Fruit fly (Drosophila melanogaster) whole organism, embryonic: Measurements from ENCODE around the gene mon2.

Experiments used
- Ada2b ChIP-seq: fragments of 200-800 bp; sonication (Bioruptor generic); IDR thresholded peaks from 2 replicates; pipeline ENCODE4 v1.3.6; 2022; ENCODE audit warnings: missing biosample characterization, missing genetic modification characterization
- Aef1 ChIP-seq: fragments of 200-800 bp; sonication (Bioruptor generic); IDR thresholded peaks from 3 replicates; pipeline ENCODE4 v1.3.6; 2022; ENCODE audit warnings: missing biosample characterization, missing genetic modification characterization
- B-H1 ChIP-seq: fragments of 200-800 bp; sonication (Bioruptor generic); IDR thresholded peaks from 3 replicates; pipeline ENCODE4 v1.3.6; 2022; ENCODE audit warnings: missing biosample characterization, missing genetic modification characterization
- B-H2 ChIP-seq: fragments of 200-800 bp; sonication (Bioruptor generic); optimal IDR thresholded peaks from 2 replicates; lab custom pipeline; 2018; ENCODE audit warnings: missing biosample characterization, mild to moderate bottlenecking, missing genetic modification characterization
- CG12659 ChIP-seq: fragments of 200-800 bp; sonication (Bioruptor generic); optimal IDR thresholded peaks from 3 replicates; lab custom pipeline; 2017; ENCODE audit warnings: mild to moderate bottlenecking, missing biosample characterization, missing genetic modification reagents, missing genetic modification characterization
- CG13894 ChIP-seq: fragments of 200-800 bp; sonication (Bioruptor generic); optimal IDR thresholded peaks from 3 replicates; lab custom pipeline; 2018; ENCODE audit warnings: missing biosample characterization, mild to moderate bottlenecking, missing genetic modification characterization, moderate library complexity
- CG14441 ChIP-seq: fragments of 200-800 bp; sonication (Bioruptor generic); IDR thresholded peaks from 2 replicates; pipeline ENCODE4 v1.3.6; 2022; ENCODE audit warnings: missing biosample characterization, missing genetic modification characterization
- CG15269 ChIP-seq: fragments of 200-800 bp; sonication (Bioruptor generic); optimal IDR thresholded peaks from 2 replicates; lab custom pipeline; 2018; ENCODE audit warnings: missing biosample characterization, mild to moderate bottlenecking, missing genetic modification characterization, moderate library complexity
- CG16863 ChIP-seq: fragments of 200-800 bp; sonication (Bioruptor generic); optimal IDR thresholded peaks from 3 replicates; lab custom pipeline; 2016; ENCODE audit warnings: missing biosample characterization, missing genetic modification characterization
- CG3163 ChIP-seq: fragments of 200-800 bp; sonication (Bioruptor generic); optimal IDR thresholded peaks from 3 replicates; lab custom pipeline; 2016; ENCODE audit warnings: missing biosample characterization, missing genetic modification characterization
- CG32767 ChIP-seq: fragments of 200-800 bp; sonication (Bioruptor generic); IDR thresholded peaks from 2 replicates; pipeline ENCODE4 v1.3.6; 2022; ENCODE audit warnings: missing biosample characterization, missing genetic modification characterization
- CG32772 ChIP-seq: fragments of 200-800 bp; sonication (Bioruptor generic); IDR thresholded peaks from 2 replicates; pipeline ENCODE4 v1.3.6; 2022; ENCODE audit warnings: missing biosample characterization, missing genetic modification characterization
- CG34376 ChIP-seq: fragments of 200-800 bp; sonication (Bioruptor generic); optimal IDR thresholded peaks from 2 replicates; lab custom pipeline; 2018; ENCODE audit warnings: missing biosample characterization, mild to moderate bottlenecking, missing genetic modification characterization
- CG3726 ChIP-seq: fragments of 200-800 bp; sonication (Bioruptor generic); IDR thresholded peaks from 3 replicates; pipeline ENCODE4, ENCODE4 v1.3.6; 2022; ENCODE audit warnings: missing biosample characterization, missing genetic modification characterization
- CG3838 ChIP-seq: fragments of 200-800 bp; sonication (Bioruptor generic); optimal IDR thresholded peaks from 3 replicates; lab custom pipeline; 2016; ENCODE audit warnings: missing biosample characterization, missing genetic modification characterization
- CG4360 ChIP-seq: fragments of 200-800 bp; sonication (Bioruptor generic); IDR thresholded peaks from 2 replicates; pipeline ENCODE4 v1.3.6; 2022; ENCODE audit warnings: missing biosample characterization, missing genetic modification characterization
- CG4404 ChIP-seq: fragments of 200-800 bp; sonication (Bioruptor generic); IDR thresholded peaks from 2 replicates; pipeline ENCODE4 v1.3.6; 2022; ENCODE audit warnings: missing biosample characterization, missing genetic modification characterization
- CG4820 ChIP-seq: fragments of 200-800 bp; sonication (Bioruptor generic); optimal IDR thresholded peaks from 3 replicates; lab custom pipeline; 2016; ENCODE audit warnings: missing biosample characterization, missing genetic modification characterization
- CG8478 ChIP-seq: fragments of >200 bp; optimal IDR thresholded peaks from 2 replicates; lab custom pipeline; 2018
- CG9609 ChIP-seq: fragments of 200-800 bp; sonication (Bioruptor generic); optimal IDR thresholded peaks from 3 replicates; lab custom pipeline; 2016; ENCODE audit warnings: missing biosample characterization, missing genetic modification characterization
- E2f1 ChIP-seq: fragments of 200-800 bp; sonication (Bioruptor generic); IDR thresholded peaks from 2 replicates; pipeline ENCODE4 v1.3.6; 2022; ENCODE audit warnings: missing biosample characterization, missing genetic modification characterization
- GATAe ChIP-seq: fragments of 200-800 bp; sonication (Bioruptor generic); conservative IDR thresholded peaks from 2 replicates; pipeline ENCODE4 v1.3.6; 2022; ENCODE audit warnings: missing biosample characterization, missing genetic modification characterization
- Hr39 ChIP-seq: fragments of >200 bp; optimal IDR thresholded peaks from 2 replicates; lab custom pipeline; 2017
- Kr ChIP-seq: fragments of 200-800 bp; sonication (Bioruptor generic); optimal IDR thresholded peaks from 2 replicates; lab custom pipeline; 2017; ENCODE audit warnings: missing biosample characterization, mild to moderate bottlenecking, missing genetic modification characterization
- Mad ChIP-seq: fragments of 200-800 bp; sonication (Bioruptor generic); optimal IDR thresholded peaks from 2 replicates; lab custom pipeline; 2016; ENCODE audit warnings: missing biosample characterization, missing genetic modification characterization
- YL-1 ChIP-seq: fragments of 200-800 bp; sonication (Bioruptor generic); optimal IDR thresholded peaks from 3 replicates; lab custom pipeline; 2017; ENCODE audit warnings: missing biosample characterization, mild to moderate bottlenecking, missing genetic modification characterization
- ac ChIP-seq: fragments of 200-800 bp; sonication (Bioruptor generic); optimal IDR thresholded peaks from 3 replicates; lab custom pipeline; 2017; ENCODE audit warnings: missing biosample characterization, mild to moderate bottlenecking, missing genetic modification characterization
- ap ChIP-seq: fragments of 200-800 bp; sonication (Bioruptor generic); IDR thresholded peaks from 2 replicates; pipeline ENCODE4 v1.3.6; 2022; ENCODE audit warnings: missing biosample characterization, missing genetic modification characterization
- ase ChIP-seq: fragments of 200-800 bp; sonication (Bioruptor generic); IDR thresholded peaks from 3 replicates; pipeline ENCODE4 v1.3.6; 2022; ENCODE audit warnings: missing biosample characterization, missing genetic modification characterization
- bcd ChIP-seq: fragments of 200-800 bp; sonication (Bioruptor generic); optimal IDR thresholded peaks from 2 replicates; lab custom pipeline; 2017; ENCODE audit warnings: missing biosample characterization, mild to moderate bottlenecking, missing genetic modification characterization
- btn ChIP-seq: fragments of 200-800 bp; sonication (Bioruptor generic); optimal IDR thresholded peaks from 2 replicates; lab custom pipeline; 2016; ENCODE audit warnings: missing biosample characterization, missing genetic modification characterization
- cad ChIP-seq: fragments of >200 bp; optimal IDR thresholded peaks from 2 replicates; lab custom pipeline; 2017; ENCODE audit warnings: missing biosample characterization, missing genetic modification characterization
- chif ChIP-seq, 2 experiments: fragments of 200-800 bp; sonication (Bioruptor generic); optimal IDR thresholded peaks; 3 replicates each; lab custom pipeline; 2016; ENCODE audit warnings: missing biosample characterization in 2 of 2, missing genetic modification characterization in 2 of 2
- croc ChIP-seq: fragments of 200-800 bp; sonication (Bioruptor generic); conservative IDR thresholded peaks from 3 replicates; pipeline ENCODE4 v1.3.6; 2022; ENCODE audit warnings: missing biosample characterization, missing genetic modification characterization
- dan ChIP-seq: fragments of 200-800 bp; sonication (Bioruptor generic); IDR thresholded peaks from 2 replicates; pipeline ENCODE4 v1.3.6; 2022; ENCODE audit warnings: missing biosample characterization, missing genetic modification characterization
- danr ChIP-seq: fragments of 200-800 bp; sonication (Bioruptor generic); IDR thresholded peaks from 2 replicates; pipeline ENCODE4 v1.3.6; 2022; ENCODE audit warnings: missing biosample characterization, missing genetic modification characterization
- dimm ChIP-seq: fragments of 200-800 bp; sonication (Bioruptor generic); IDR thresholded peaks from 2 replicates; pipeline ENCODE4 v1.3.6; 2022; ENCODE audit warnings: missing biosample characterization, missing genetic modification characterization
- disco-r ChIP-seq: fragments of 200-800 bp; sonication (Bioruptor generic); optimal IDR thresholded peaks from 2 replicates; lab custom pipeline; 2016; ENCODE audit warnings: missing biosample characterization, missing genetic modification characterization
- exex ChIP-seq: fragments of 200-800 bp; sonication (Bioruptor generic); optimal IDR thresholded peaks from 4 replicates; lab custom pipeline; 2018; ENCODE audit warnings: missing biosample characterization, mild to moderate bottlenecking, missing genetic modification characterization, moderate library complexity
- eyg ChIP-seq: fragments of 200-800 bp; sonication (Bioruptor generic); optimal IDR thresholded peaks from 3 replicates; lab custom pipeline; 2016; ENCODE audit warnings: missing biosample characterization, missing genetic modification characterization
- fd102C ChIP-seq: fragments of 200-800 bp; sonication (Bioruptor generic); optimal IDR thresholded peaks from 2 replicates; lab custom pipeline; 2018; ENCODE audit warnings: missing biosample characterization, mild to moderate bottlenecking, missing genetic modification characterization, moderate library complexity
- gt ChIP-seq: fragments of 200-800 bp; sonication (Bioruptor generic); IDR thresholded peaks from 2 replicates; pipeline ENCODE4 v1.3.6; 2022; ENCODE audit warnings: missing biosample characterization, missing genetic modification characterization
- ind ChIP-seq: fragments of 200-800 bp; sonication (Bioruptor generic); optimal IDR thresholded peaks from 3 replicates; lab custom pipeline; 2016; ENCODE audit warnings: missing biosample characterization, missing genetic modification characterization
- kay ChIP-seq: fragments of 200-800 bp; sonication (Bioruptor generic); optimal IDR thresholded peaks from 2 replicates; lab custom pipeline; 2016; ENCODE audit warnings: missing biosample characterization, missing genetic modification characterization
- kni ChIP-seq: fragments of 200-800 bp; sonication (Bioruptor generic); optimal IDR thresholded peaks from 3 replicates; lab custom pipeline; 2017; ENCODE audit warnings: mild to moderate bottlenecking, missing biosample characterization, missing genetic modification reagents, missing genetic modification characterization
- knrl ChIP-seq: fragments of 200-800 bp; sonication (Bioruptor generic); IDR thresholded peaks from 3 replicates; pipeline ENCODE4 v1.3.6; 2022; ENCODE audit warnings: missing biosample characterization, missing genetic modification characterization; ENCODE audit not compliant: partially characterized antibody
- lab ChIP-seq: fragments of 200-800 bp; sonication (Bioruptor generic); optimal IDR thresholded peaks from 3 replicates; lab custom pipeline; 2017; ENCODE audit warnings: missing biosample characterization, missing genetic modification characterization, mild to moderate bottlenecking, moderate library complexity, missing genetic modification reagents
- peb ChIP-seq: fragments of 200-800 bp; sonication (Bioruptor generic); IDR thresholded peaks from 2 replicates; pipeline ENCODE4 v1.3.6; 2022; ENCODE audit warnings: missing biosample characterization, missing genetic modification characterization
- salm ChIP-seq: fragments of 200-800 bp; sonication (Bioruptor generic); optimal IDR thresholded peaks from 2 replicates; lab custom pipeline; 2018; ENCODE audit warnings: missing biosample characterization, mild to moderate bottlenecking, missing genetic modification characterization
- sd ChIP-seq: fragments of 200-800 bp; sonication (Bioruptor generic); optimal IDR thresholded peaks from 3 replicates; lab custom pipeline; 2018; ENCODE audit warnings: missing biosample characterization, mild to moderate bottlenecking, missing genetic modification characterization, moderate library complexity
- seq ChIP-seq: fragments of 200-800 bp; sonication (Bioruptor generic); IDR thresholded peaks from 2 replicates; pipeline ENCODE4 v1.3.6; 2022; ENCODE audit warnings: missing biosample characterization, missing genetic modification characterization
- trem ChIP-seq: fragments of 200-800 bp; optimal IDR thresholded peaks from 3 replicates; lab custom pipeline; 2019; ENCODE audit warnings: missing biosample characterization, mild to moderate bottlenecking, missing genetic modification characterization, moderate library complexity

Gene mon2

DNA sequence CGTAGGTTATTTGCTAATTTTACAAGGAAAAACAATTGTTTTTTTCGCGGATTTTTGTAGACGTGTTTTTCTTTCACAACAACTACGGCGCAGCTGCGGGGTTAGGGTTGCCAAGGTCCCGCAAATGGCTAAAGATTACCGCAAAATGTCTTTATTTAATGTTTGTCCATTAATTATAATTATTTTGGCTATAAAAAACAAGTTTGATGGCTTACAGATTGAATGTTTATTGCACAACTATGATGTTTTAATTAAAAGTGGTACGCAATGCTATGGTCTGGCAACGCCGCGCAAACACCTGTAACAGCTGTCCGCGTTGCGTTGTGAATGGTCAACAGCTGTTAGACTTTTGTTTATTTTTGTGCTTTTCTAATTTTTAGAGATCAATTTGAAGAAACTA is 32.9 kb upstream of the mon2 start (continued):
- TF ChIP-seq CG3838 (GFP tag; lab: Kevin White, UChicago): no peak
- peak; percentile 10 for TF ChIP-seq kni (GFP tag; lab: Kevin White, UChicago)
- peak; percentile 38 to 72 for TF ChIP-seq chif (GFP tag; optimal IDR thresholded peaks at IDR 0.05; lab: Kevin White, UChicago)
- no peak for TF ChIP-seq cad (GFP tag; lab: Kevin White, UChicago)
- TF ChIP-seq CG32767 (GFP tag; lab: Robert Waterston, UW): peak; percentile 44; the same call in 1 of the 2 replicates
- TF ChIP-seq lab (GFP tag; lab: Kevin White, UChicago): peak; percentile 81
- no peak for TF ChIP-seq CG3726
- TF ChIP-seq CG4360 (GFP tag; lab: Robert Waterston, UW): peak; percentile 30; the same call in 1 of the 2 replicates
- peak; percentile 52 for TF ChIP-seq CG4404 (GFP tag; lab: Robert Waterston, UW)
- TF ChIP-seq GATAe: no peak
- peak; percentile 41; the same call in 2 of the 3 replicates for TF ChIP-seq croc (GFP tag; lab: Robert Waterston, UW)
- TF ChIP-seq CG4820 (GFP tag; lab: Kevin White, UChicago): peak; percentile 64
- TF ChIP-seq salm (tag; lab: Kevin White, UChicago): peak; percentile 25
- TF ChIP-seq Hr39 (lab: Kevin White, UChicago): no peak
- TF ChIP-seq ap (GFP tag; lab: Robert Waterston, UW): no peak
- 0 out of 3 replicates have a peak, but pooled peaks have one; percentile 47 for TF ChIP-seq ase (GFP tag; lab: Robert Waterston, UW)
- TF ChIP-seq knrl (GFP tag; lab: Robert Waterston, UW): no peak
- TF ChIP-seq YL-1: peak; percentile 81
- peak; percentile 41 for TF ChIP-seq CG9609 (GFP tag; lab: Kevin White, UChicago)
- TF ChIP-seq Mad (GFP tag; lab: Kevin White, UChicago): peak; percentile 71
- peak; percentile 35 for TF ChIP-seq exex (tag; lab: Kevin White, UChicago)
- peak; percentile 21 for TF ChIP-seq btn (GFP tag; lab: Kevin White, UChicago)
- peak; percentile 67 for TF ChIP-seq Aef1 (GFP tag; lab: Robert Waterston, UW)
- TF ChIP-seq kay (GFP tag; lab: Kevin White, UChicago): peak; percentile 39
- TF ChIP-seq CG16863 (GFP tag; lab: Kevin White, UChicago): peak; percentile 62
- TF ChIP-seq B-H2 (GFP tag; lab: Kevin White, UChicago): peak; percentile 80
- no peak for TF ChIP-seq gt (GFP tag; lab: Robert Waterston, UW)
- TF ChIP-seq ind (GFP tag; lab: Kevin White, UChicago): peak; percentile 79
- TF ChIP-seq CG13894 (tag; lab: Kevin White, UChicago): peak; percentile 71
- TF ChIP-seq seq (GFP tag; lab: Robert Waterston, UW): 0 out of 2 replicates have a peak, but pooled peaks have one; percentile 34
- peak; percentile 5 for TF ChIP-seq CG3163 (GFP tag; lab: Kevin White, UChicago)
- no peak for TF ChIP-seq CG34376 (GFP tag; lab: Kevin White, UChicago)
- TF ChIP-seq dan (GFP tag; lab: Robert Waterston, UW): no peak
- no peak for TF ChIP-seq disco-r (GFP tag; lab: Kevin White, UChicago)
- TF ChIP-seq trem (tag; lab: Kevin White, UChicago): peak; percentile 63
- peak; percentile 61; the same call in 1 of the 2 replicates for TF ChIP-seq peb
- TF ChIP-seq B-H1: peak; percentile 60; the same call in 1 of the 3 replicates
- TF ChIP-seq eyg (GFP tag; lab: Kevin White, UChicago): peak; percentile 65
- TF ChIP-seq E2f1 (GFP tag; lab: Robert Waterston, UW): peak; percentile 64
- peak; percentile 62 for TF ChIP-seq CG15269
- TF ChIP-seq sd (tag; lab: Kevin White, UChicago): peak; percentile 22
- peak; percentile 51; the same call in 1 of the 2 replicates for TF ChIP-seq Ada2b (GFP tag; lab: Robert Waterston, UW)
- no peak for TF ChIP-seq ac (GFP tag; lab: Kevin White, UChicago)
- TF ChIP-seq CG8478: no peak
- TF ChIP-seq fd102C (GFP tag; lab: Kevin White, UChicago): peak; percentile 3
- TF ChIP-seq CG32772: peak; percentile 67; the same call in 1 of the 2 replicates
- TF ChIP-seq Kr (GFP tag; lab: Kevin White, UChicago): no peak
- TF ChIP-seq dimm (GFP tag; lab: Robert Waterston, UW): no peak
- TF ChIP-seq CG12659 (GFP tag; lab: Kevin White, UChicago): peak; percentile 66
- TF ChIP-seq danr (GFP tag; lab: Robert Waterston, UW): peak; percentile 43; the same call in 1 of the 2 replicates
- peak; percentile 75 for TF ChIP-seq CG14441
- peak; percentile 74 for TF ChIP-seq bcd (GFP tag; lab: Kevin White, UChicago)
